Fruit fly (Drosophila melanogaster) S2 (cell line): ENCODE data around the gene CG32459.

ENCODE experiments used
- CG8478 ChIP-seq: fragments of >200 bp; optimal IDR thresholded peaks from 2 replicates; lab custom pipeline; 2018
- CTCF ChIP-seq, 2 experiments: fragments of >200 bp; optimal IDR thresholded peaks; 2 replicates each; lab custom pipeline; 2018

dm6 chr3L:22851172-22852128, 4.4 kb downstream of the CG32459 start:
- TF ChIP-seq CG8478 (lab: Kevin White, UChicago) (no peak), CTCF (optimal IDR thresholded peaks at IDR 0.05; lab: Kevin White, UChicago) (no peak)
